Fruit fly (Drosophila melanogaster) Kc167 (cell line): ENCODE results near the gene gry.

Source experiments
- Myc ChIP-seq: fragments of >200 bp; optimal IDR thresholded peaks from 2 replicates; lab custom pipeline; 2017; ENCODE audit warnings: missing external identifiers
- Sin3A ChIP-seq: fragments of >200 bp; optimal IDR thresholded peaks from 2 replicates; lab custom pipeline; 2018; ENCODE audit warnings: missing external identifiers
- h ChIP-seq: fragments of >200 bp; optimal IDR thresholded peaks from 3 replicates; lab custom pipeline; 2018; ENCODE audit warnings: missing external identifiers
- insv ChIP-seq: fragments of >200 bp; optimal IDR thresholded peaks from 3 replicates; lab custom pipeline; 2018; ENCODE audit warnings: missing external identifiers
- psq ChIP-seq: fragments of >200 bp; optimal IDR thresholded peaks from 2 replicates; lab custom pipeline; 2017; ENCODE audit warnings: missing external identifiers
- ttk ChIP-seq: sonication (Bioruptor generic); optimal IDR thresholded peaks from 2 replicates; lab custom pipeline; 2017; ENCODE audit warnings: missing external identifiers

- TF ChIP-seq Sin3A (lab: Kevin White, UChicago): no peak
- no peak for TF ChIP-seq h (lab: Kevin White, UChicago)
- no peak for TF ChIP-seq psq (lab: Kevin White, UChicago)
- no peak for TF ChIP-seq ttk (lab: Kevin White, UChicago)
- no peak for TF ChIP-seq insv (lab: Kevin White, UChicago)
- no peak for TF ChIP-seq Myc (lab: Kevin White, UChicago)
Measured at dm6 chr3L:3194059-3194458, 4.8 kb upstream of the gry start.
